Comparison of ENCODE assay signal across 1 fruit fly cellular context in genomic region chr3R:25680528-25680927, dm6.
A peak's percentile ranks its signal among the peaks of the same experiment; 100 is the strongest.
TF ChIP-seq lines count a peak whose summit lies in the region.

Gene CG4743 (minus strand): TSS chr3R:25680550.
Gene Idh3g (plus strand): TSS chr3R:25680845.

TF ChIP-seq in whole organism, embryonic, 481 proteins besides CTCF, POLR2A, EP300 and RAD21 (continued from another document and continues in another):
- TF ChIP-seq jumu (GFP tag; optimal IDR thresholded peaks at IDR 0.05; lab: Kevin White, UChicago) (peak; percentile 31), CG7786 (GFP tag; optimal IDR thresholded peaks at IDR 0.05; lab: Kevin White, UChicago) (peak; percentile 62), sima (GFP tag; optimal IDR thresholded peaks at IDR 0.05; lab: Kevin White, UChicago) (peak; percentile 22), Atf-2 (GFP tag; optimal IDR thresholded peaks at IDR 0.05; lab: Kevin White, UChicago) (peak; percentile 60), da (GFP tag; optimal IDR thresholded peaks at IDR 0.05; lab: Kevin White, UChicago) (peak; percentile 39), CG6272 (GFP tag; IDR thresholded peaks at IDR 0.05; lab: Robert Waterston, UW) (peak; percentile 90), CG13123 (GFP tag; optimal IDR thresholded peaks at IDR 0.05; lab: Kevin White, UChicago) (peak; percentile 95), CG12219 (GFP tag; optimal IDR thresholded peaks at IDR 0.05; lab: Kevin White, UChicago) (peak; percentile 94), CG7987 (GFP tag; optimal IDR thresholded peaks at IDR 0.05; lab: Kevin White, UChicago) (peak; percentile 88), ac (GFP tag; optimal IDR thresholded peaks at IDR 0.05; lab: Kevin White, UChicago) (peak; percentile 95), sug (tag; optimal IDR thresholded peaks at IDR 0.05; lab: Kevin White, UChicago) (peak; percentile 97), ATbp (GFP tag; optimal IDR thresholded peaks at IDR 0.05; lab: Kevin White, UChicago) (peak; percentile 95), CG16815 (GFP tag; optimal IDR thresholded peaks at IDR 0.05; lab: Kevin White, UChicago) (peak; percentile 90), grau (tag; optimal IDR thresholded peaks at IDR 0.05; lab: Kevin White, UChicago) (peak; percentile 97), stwl (tag; optimal IDR thresholded peaks at IDR 0.05; lab: Kevin White, UChicago) (peak; percentile 91), cato (GFP tag; optimal IDR thresholded peaks at IDR 0.05; lab: Kevin White, UChicago; ENCODE audit: borderline replicate concordance) (peak; percentile 96), onecut (GFP tag; IDR thresholded peaks at IDR 0.05; lab: Robert Waterston, UW) (peak; percentile 92), Scr (GFP tag; IDR thresholded peaks at IDR 0.05; lab: Robert Waterston, UW; ENCODE audit: partially characterized antibody) (peak; percentile 40), mirr (GFP tag; optimal IDR thresholded peaks at IDR 0.05; lab: Kevin White, UChicago) (peak; percentile 88), Elba2 (GFP tag; optimal IDR thresholded peaks at IDR 0.05; lab: Kevin White, UChicago) (peak; percentile 86), CG30020 (tag; optimal IDR thresholded peaks at IDR 0.05; lab: Kevin White, UChicago) (peak; percentile 89), tgo (GFP tag; IDR thresholded peaks at IDR 0.05; lab: Robert Waterston, UW) (peak; percentile 96), CG2120 (GFP tag; optimal IDR thresholded peaks at IDR 0.05; lab: Kevin White, UChicago) (peak; percentile 93), Hr78 (GFP tag; optimal IDR thresholded peaks at IDR 0.05; lab: Kevin White, UChicago) (peak in 1 of 2 experiments; percentile 86), CG34376 (GFP tag; optimal IDR thresholded peaks at IDR 0.05; lab: Kevin White, UChicago) (peak; percentile 94), nau (GFP tag; optimal IDR thresholded peaks at IDR 0.05; lab: Kevin White, UChicago) (peak; percentile 94), CG14667 (GFP tag; IDR thresholded peaks at IDR 0.05; lab: Robert Waterston, UW) (peak; percentile 91), CG8924 (tag; optimal IDR thresholded peaks at IDR 0.05; lab: Kevin White, UChicago) (peak; percentile 98), Gsc (GFP tag; IDR thresholded peaks at IDR 0.05; lab: Robert Waterston, UW) (no peak; the same call in 1 of the 2 replicates), CG4328 (GFP tag; optimal IDR thresholded peaks at IDR 0.05; lab: Kevin White, UChicago) (peak; percentile 96), tio (GFP tag; optimal IDR thresholded peaks at IDR 0.05; lab: Kevin White, UChicago) (peak; percentile 94), br (optimal IDR thresholded peaks at IDR 0.05; lab: Kevin White, UChicago) (no peak), CG17568 (GFP tag; optimal IDR thresholded peaks at IDR 0.05; lab: Kevin White, UChicago) (peak; percentile 96), MBD-R2 (GFP tag; IDR thresholded peaks at IDR 0.05; lab: Robert Waterston, UW) (peak; percentile 98), NK7.1 (GFP tag; optimal IDR thresholded peaks at IDR 0.05; lab: Kevin White, UChicago) (peak; percentile 61), phol (tag; optimal IDR thresholded peaks at IDR 0.05; lab: Kevin White, UChicago) (peak; percentile 97), jigr1 (GFP tag; IDR thresholded peaks at IDR 0.05; lab: Robert Waterston, UW) (peak; percentile 90), odd (GFP tag; optimal IDR thresholded peaks at IDR 0.05; lab: Kevin White, UChicago) (peak; percentile 95), sd (tag; optimal IDR thresholded peaks at IDR 0.05; lab: Kevin White, UChicago) (peak; percentile 90), CG7839 (tag; optimal IDR thresholded peaks at IDR 0.05; lab: Kevin White, UChicago) (peak; percentile 98), insv (GFP tag; optimal IDR thresholded peaks at IDR 0.05; lab: Kevin White, UChicago) (peak in 1 of 2 experiments; percentile 79), D19B (GFP tag; optimal IDR thresholded peaks at IDR 0.05; lab: Kevin White, UChicago) (peak; percentile 87), CG18011 (GFP tag; optimal IDR thresholded peaks at IDR 0.05; lab: Kevin White, UChicago) (peak; percentile 85), bigmax (GFP tag; optimal IDR thresholded peaks at IDR 0.05; lab: Kevin White, UChicago) (peak; percentile 63), slp2 (GFP tag; optimal IDR thresholded peaks at IDR 0.05; lab: Kevin White, UChicago) (peak; percentile 47), eyg (GFP tag; optimal IDR thresholded peaks at IDR 0.05; lab: Kevin White, UChicago) (peak; percentile 24), nom (GFP tag; optimal IDR thresholded peaks at IDR 0.05; lab: Kevin White, UChicago) (peak; percentile 93), CG13287 (GFP tag; IDR thresholded peaks at IDR 0.05; lab: Robert Waterston, UW; ENCODE audit: partially characterized antibody) (peak; percentile 58), Sry-δ (GFP tag; optimal IDR thresholded peaks at IDR 0.05; lab: Kevin White, UChicago) (peak; percentile 23), sisA (GFP tag; IDR thresholded peaks at IDR 0.05; lab: Robert Waterston, UW) (peak; percentile 91), CG16863 (GFP tag; optimal IDR thresholded peaks at IDR 0.05; lab: Kevin White, UChicago) (peak; percentile 71), HmgZ (tag; optimal IDR thresholded peaks at IDR 0.05; lab: Kevin White, UChicago) (peak; percentile 98), CG16813 (GFP tag; IDR thresholded peaks at IDR 0.05; lab: Robert Waterston, UW; ENCODE audit: partially characterized antibody) (peak; percentile 36; the same call in 2 of the 3 replicates), CG15479 (GFP tag; optimal IDR thresholded peaks at IDR 0.05; lab: Kevin White, UChicago) (peak; percentile 49), pita (GFP tag; optimal IDR thresholded peaks at IDR 0.05; lab: Kevin White, UChicago) (no peak), Dp (GFP tag; optimal IDR thresholded peaks at IDR 0.05; lab: Kevin White, UChicago) (peak; percentile 28), repo (GFP tag; optimal IDR thresholded peaks at IDR 0.05; lab: Kevin White, UChicago) (peak; percentile 64), CG31388 (GFP tag; optimal IDR thresholded peaks at IDR 0.05; lab: Kevin White, UChicago) (peak; percentile 94), crol (GFP tag; IDR thresholded peaks at IDR 0.05; lab: Robert Waterston, UW) (peak; percentile 53; the same call in 1 of the 2 replicates), ash1 (GFP tag; optimal IDR thresholded peaks at IDR 0.05; lab: Kevin White, UChicago) (peak; percentile 45), rib (GFP tag; IDR thresholded peaks at IDR 0.05; lab: Robert Waterston, UW) (peak; percentile 94), CG15696 (tag; optimal IDR thresholded peaks at IDR 0.05; lab: Kevin White, UChicago) (peak; percentile 99), Spps (tag; optimal IDR thresholded peaks at IDR 0.05; lab: Kevin White, UChicago) (peak; percentile 97), CG17912 (GFP tag; optimal IDR thresholded peaks at IDR 0.05; lab: Kevin White, UChicago) (peak; percentile 93), CG9727 (GFP tag; optimal IDR thresholded peaks at IDR 0.05; lab: Kevin White, UChicago) (peak; percentile 98), CG1529 (GFP tag; optimal IDR thresholded peaks at IDR 0.05; lab: Kevin White, UChicago) (peak; percentile 92), dpn (GFP tag; optimal IDR thresholded peaks at IDR 0.05; lab: Kevin White, UChicago) (peak; percentile 75 to 97), CG5953 (GFP tag; IDR thresholded peaks at IDR 0.05; lab: Robert Waterston, UW) (peak; percentile 91), chm (GFP tag; IDR thresholded peaks at IDR 0.05; lab: Robert Waterston, UW) (peak; percentile 96), Sry-β (GFP tag; optimal IDR thresholded peaks at IDR 0.05; lab: Kevin White, UChicago) (peak; percentile 71), lola (GFP tag; optimal IDR thresholded peaks at IDR 0.05; lab: Kevin White, UChicago) (peak in 1 of 3 experiments; percentile 98), CG12391 (tag; optimal IDR thresholded peaks at IDR 0.05; lab: Kevin White, UChicago) (peak; percentile 99), CG11723 (GFP tag; optimal IDR thresholded peaks at IDR 0.05; lab: Kevin White, UChicago) (peak; percentile 91), Stat92E (GFP tag; optimal IDR thresholded peaks at IDR 0.05; lab: Kevin White, UChicago) (peak in 1 of 3 experiments; percentile 92), Xrp1 (GFP tag; IDR thresholded peaks at IDR 0.05; lab: Robert Waterston, UW) (peak; percentile 98), Side (GFP tag; optimal IDR thresholded peaks at IDR 0.05; lab: Kevin White, UChicago) (peak; percentile 62), pan (optimal IDR thresholded peaks at IDR 0.05; lab: Kevin White, UChicago) (no peak), pan (GFP tag; optimal IDR thresholded peaks at IDR 0.05 in 1 of 2, IDR thresholded peaks at IDR 0.05 in 1 of 2) (peak in 1 of 2 experiments; percentile 98), CG2875 (GFP tag; optimal IDR thresholded peaks at IDR 0.05; lab: Kevin White, UChicago) (peak; percentile 95), btn (GFP tag; optimal IDR thresholded peaks at IDR 0.05; lab: Kevin White, UChicago) (peak; percentile 41), gfzf (GFP tag; optimal IDR thresholded peaks at IDR 0.05; lab: Kevin White, UChicago) (no peak), zfh1 (GFP tag; IDR thresholded peaks at IDR 0.05; lab: Robert Waterston, UW) (peak; percentile 96), ab (GFP tag; optimal IDR thresholded peaks at IDR 0.05; lab: Kevin White, UChicago) (no peak), CG13296 (GFP tag; optimal IDR thresholded peaks at IDR 0.05; lab: Kevin White, UChicago) (peak; percentile 97), danr (GFP tag; IDR thresholded peaks at IDR 0.05; lab: Robert Waterston, UW) (peak; percentile 91), Pdp1 (GFP tag; optimal IDR thresholded peaks at IDR 0.05; lab: Kevin White, UChicago) (peak; percentile 80 to 82), CG9876 (GFP tag; optimal IDR thresholded peaks at IDR 0.05; lab: Kevin White, UChicago) (peak; percentile 18), CG12942 (GFP tag; optimal IDR thresholded peaks at IDR 0.05; lab: Kevin White, UChicago) (peak; percentile 95), Ssrp (tag; optimal IDR thresholded peaks at IDR 0.05; lab: Kevin White, UChicago) (peak; percentile 97), CG17361 (GFP tag; IDR thresholded peaks at IDR 0.05; lab: Robert Waterston, UW) (peak; percentile 98), CG10267 (tag; optimal IDR thresholded peaks at IDR 0.05; lab: Kevin White, UChicago) (peak; percentile 94), prd (optimal IDR thresholded peaks at IDR 0.05; lab: Kevin White, UChicago) (no peak), prd (GFP tag; IDR thresholded peaks at IDR 0.05; lab: Robert Waterston, UW) (peak; percentile 97), corto (GFP tag; optimal IDR thresholded peaks at IDR 0.05; lab: Kevin White, UChicago) (peak; percentile 92), crc (GFP tag; optimal IDR thresholded peaks at IDR 0.05; lab: Kevin White, UChicago) (peak; percentile 51), Asciz (GFP tag; optimal IDR thresholded peaks at IDR 0.05; lab: Kevin White, UChicago) (peak; percentile 92), Myb (GFP tag; optimal IDR thresholded peaks at IDR 0.05; lab: Kevin White, UChicago) (peak; percentile 26), CG34422 (GFP tag; IDR thresholded peaks at IDR 0.05; lab: Robert Waterston, UW) (peak; percentile 97), salm (tag; optimal IDR thresholded peaks at IDR 0.05; lab: Kevin White, UChicago) (peak; percentile 97), schlank (tag; optimal IDR thresholded peaks at IDR 0.05; lab: Kevin White, UChicago) (peak; percentile 81), Dek (tag; optimal IDR thresholded peaks at IDR 0.05; lab: Kevin White, UChicago) (peak; percentile 95), tx (GFP tag; optimal IDR thresholded peaks at IDR 0.05; lab: Kevin White, UChicago) (peak; percentile 68), cg (GFP tag; optimal IDR thresholded peaks at IDR 0.05; lab: Kevin White, UChicago) (no peak), CG6854 (GFP tag; optimal IDR thresholded peaks at IDR 0.05; lab: Kevin White, UChicago) (peak; percentile 95), Med (GFP tag; lab: Kevin White, UChicago) (peak; percentile 96), CG8765 (GFP tag; IDR thresholded peaks at IDR 0.05; lab: Robert Waterston, UW) (peak; percentile 93), CG3726 (GFP tag; IDR thresholded peaks at IDR 0.05; lab: Robert Waterston, UW) (peak; percentile 91), bbx (GFP tag; IDR thresholded peaks at IDR 0.05; lab: Robert Waterston, UW; ENCODE audit: partially characterized antibody) (0 out of 2 replicates have a peak, but pooled peaks have one; percentile 28), NFAT (GFP tag; IDR thresholded peaks at IDR 0.05; lab: Robert Waterston, UW) (peak; percentile 91), CG3281 (GFP tag; optimal IDR thresholded peaks at IDR 0.05; lab: Kevin White, UChicago) (peak; percentile 97), Sox102F (GFP tag; optimal IDR thresholded peaks at IDR 0.05; lab: Kevin White, UChicago) (peak; percentile 98), sr (GFP tag; IDR thresholded peaks at IDR 0.05; lab: Robert Waterston, UW) (peak; percentile 64; the same call in 1 of the 3 replicates), CG34224 (GFP tag; IDR thresholded peaks at IDR 0.05; lab: Robert Waterston, UW; ENCODE audit: partially characterized antibody) (no peak; the same call in 2 of the 3 replicates), Ptx1 (GFP tag; IDR thresholded peaks at IDR 0.05; lab: Robert Waterston, UW) (peak; percentile 97), aop (GFP tag; IDR thresholded peaks at IDR 0.05; lab: Robert Waterston, UW) (0 out of 2 replicates have a peak, but pooled peaks have one; percentile 5), klu (GFP tag; IDR thresholded peaks at IDR 0.05; lab: Robert Waterston, UW) (peak; percentile 89), CG12769 (tag; optimal IDR thresholded peaks at IDR 0.05; lab: Kevin White, UChicago) (peak; percentile 90), Camta (GFP tag; optimal IDR thresholded peaks at IDR 0.05; lab: Kevin White, UChicago) (peak; percentile 75), CG31365 (tag; optimal IDR thresholded peaks at IDR 0.05; lab: Kevin White, UChicago) (peak; percentile 70), vfl (GFP tag; optimal IDR thresholded peaks at IDR 0.05; lab: Kevin White, UChicago) (peak; percentile 86), Meics (GFP tag; optimal IDR thresholded peaks at IDR 0.05; lab: Kevin White, UChicago) (peak; percentile 96), CG32772 (GFP tag; IDR thresholded peaks at IDR 0.05; lab: Robert Waterston, UW) (peak; percentile 92), CG7357 (GFP tag; IDR thresholded peaks at IDR 0.05; lab: Robert Waterston, UW) (peak; percentile 86), C15 (GFP tag; IDR thresholded peaks at IDR 0.05; lab: Robert Waterston, UW) (peak; percentile 89), scrt (GFP tag; optimal IDR thresholded peaks at IDR 0.05; lab: Kevin White, UChicago) (peak; percentile 93), CG16779 (GFP tag; IDR thresholded peaks at IDR 0.05; lab: Robert Waterston, UW) (peak; percentile 92), crp (GFP tag; optimal IDR thresholded peaks at IDR 0.05; lab: Kevin White, UChicago) (peak; percentile 88 to 98), stc (GFP tag; IDR thresholded peaks at IDR 0.05; lab: Robert Waterston, UW) (peak; percentile 98), CG11093 (GFP tag; IDR thresholded peaks at IDR 0.05; lab: Robert Waterston, UW) (peak; percentile 89)
